Fruit fly (Drosophila melanogaster) whole organism, embryonic: Measurements from ENCODE around the gene CG3184.

ENCODE experiments used
- Aef1 ChIP-seq: fragments of 200-800 bp; sonication (Bioruptor generic); IDR thresholded peaks from 3 replicates; pipeline ENCODE4 v1.3.6; 2022; ENCODE audit warnings: missing biosample characterization, missing genetic modification characterization
- CG10654 ChIP-seq: fragments of 200-800 bp; sonication (Bioruptor generic); optimal IDR thresholded peaks from 2 replicates; lab custom pipeline; 2016; ENCODE audit warnings: missing biosample characterization, missing genetic modification characterization
- CG10959 ChIP-seq: fragments of 200-800 bp; sonication (Bioruptor generic); IDR thresholded peaks from 2 replicates; pipeline ENCODE4 v1.3.6; 2022; ENCODE audit warnings: missing biosample characterization, missing genetic modification characterization
- CG11696 ChIP-seq: fragments of 200-800 bp; sonication (Bioruptor generic); IDR thresholded peaks from 2 replicates; pipeline ENCODE4 v1.3.6; 2022; ENCODE audit warnings: missing biosample characterization, missing genetic modification characterization
- CG12659 ChIP-seq: fragments of 200-800 bp; sonication (Bioruptor generic); optimal IDR thresholded peaks from 3 replicates; lab custom pipeline; 2017; ENCODE audit warnings: mild to moderate bottlenecking, missing biosample characterization, missing genetic modification reagents, missing genetic modification characterization
- CG12769 ChIP-seq: fragments of 200-800 bp; sonication (Bioruptor generic); optimal IDR thresholded peaks from 2 replicates; lab custom pipeline; 2019; ENCODE audit warnings: missing biosample characterization, mild to moderate bottlenecking, missing genetic modification characterization, moderate library complexity
- CG15269 ChIP-seq: fragments of 200-800 bp; sonication (Bioruptor generic); optimal IDR thresholded peaks from 2 replicates; lab custom pipeline; 2018; ENCODE audit warnings: missing biosample characterization, mild to moderate bottlenecking, missing genetic modification characterization, moderate library complexity
- CG17829 ChIP-seq: fragments of 200-800 bp; optimal IDR thresholded peaks from 2 replicates; lab custom pipeline; 2019; ENCODE audit warnings: missing biosample characterization, mild to moderate bottlenecking, missing genetic modification characterization, moderate library complexity
- CG3407 ChIP-seq: fragments of 200-800 bp; sonication (Bioruptor generic); optimal IDR thresholded peaks from 2 replicates; lab custom pipeline; 2018; ENCODE audit warnings: missing biosample characterization, mild to moderate bottlenecking, missing genetic modification characterization
- CG4360 ChIP-seq: fragments of 200-800 bp; sonication (Bioruptor generic); IDR thresholded peaks from 2 replicates; pipeline ENCODE4 v1.3.6; 2022; ENCODE audit warnings: missing biosample characterization, missing genetic modification characterization
- CG4854 ChIP-seq: fragments of 200-800 bp; sonication (Bioruptor generic); optimal IDR thresholded peaks from 2 replicates; lab custom pipeline; 2016; ENCODE audit warnings: missing biosample characterization, missing genetic modification characterization, inconsistent platforms
- CG5953 ChIP-seq: fragments of 200-800 bp; sonication (Bioruptor generic); IDR thresholded peaks from 2 replicates; pipeline ENCODE4 v1.3.6; 2022; ENCODE audit warnings: missing biosample characterization, missing genetic modification characterization
- CG7786 ChIP-seq: fragments of 200-800 bp; sonication (Bioruptor generic); optimal IDR thresholded peaks from 2 replicates; lab custom pipeline; 2016; ENCODE audit warnings: missing biosample characterization, missing genetic modification characterization
- CG8281 ChIP-seq: fragments of 200-800 bp; sonication (Bioruptor generic); optimal IDR thresholded peaks from 2 replicates; lab custom pipeline; 2018; ENCODE audit warnings: missing biosample characterization, mild to moderate bottlenecking, missing genetic modification characterization, moderate library complexity
- CG8388 ChIP-seq: fragments of 200-800 bp; sonication (Bioruptor generic); optimal IDR thresholded peaks from 2 replicates; lab custom pipeline; 2019; ENCODE audit warnings: missing biosample characterization, mild to moderate bottlenecking, missing genetic modification characterization, moderate library complexity
- CG8765 ChIP-seq: fragments of 200-800 bp; sonication (Bioruptor generic); IDR thresholded peaks from 2 replicates; pipeline ENCODE4 v1.3.6; 2022; ENCODE audit warnings: missing biosample characterization, missing genetic modification characterization
- D ChIP-seq, 2 experiments: fragments of 200-800 bp in 1 of 2; fragments of >200 bp in 1 of 2; sonication (Bioruptor generic) in 1 of 2; optimal IDR thresholded peaks; 2 replicates in 1 of 2; 3 replicates in 1 of 2; lab custom pipeline; 2017; ENCODE audit warnings: mild to moderate bottlenecking in 1 of 2, missing biosample characterization in 1 of 2, missing genetic modification characterization in 1 of 2, missing genetic modification reagents in 1 of 2
- Dek ChIP-seq: fragments of 200-800 bp; sonication (Bioruptor generic); optimal IDR thresholded peaks from 3 replicates; lab custom pipeline; 2019; ENCODE audit warnings: missing biosample characterization, mild to moderate bottlenecking, missing genetic modification characterization, moderate library complexity
- Drgx ChIP-seq: fragments of 200-800 bp; sonication (Bioruptor generic); IDR thresholded peaks from 2 replicates; pipeline ENCODE4 v1.3.6; 2022; ENCODE audit warnings: missing biosample characterization, missing genetic modification characterization
- H2.0 ChIP-seq: fragments of 200-800 bp; sonication (Bioruptor generic); IDR thresholded peaks from 2 replicates; pipeline ENCODE4 v1.3.6; 2022; ENCODE audit warnings: missing biosample characterization, missing genetic modification characterization
- Hand ChIP-seq: fragments of 200-800 bp; sonication (Bioruptor generic); optimal IDR thresholded peaks from 2 replicates; lab custom pipeline; 2017; ENCODE audit warnings: mild to moderate bottlenecking, missing biosample characterization, missing genetic modification reagents, missing genetic modification characterization
- Jarid2 ChIP-seq: fragments of 200-800 bp; sonication (Bioruptor generic); optimal IDR thresholded peaks from 3 replicates; lab custom pipeline; 2017; ENCODE audit warnings: mild to moderate bottlenecking, missing biosample characterization, missing genetic modification reagents, missing genetic modification characterization
- Lhr ChIP-seq: fragments of 200-800 bp; sonication (Bioruptor generic); optimal IDR thresholded peaks from 3 replicates; lab custom pipeline; 2017; ENCODE audit warnings: mild to moderate bottlenecking, missing biosample characterization, missing genetic modification reagents, missing genetic modification characterization
- Med ChIP-seq: fragments of 200-800 bp; sonication (Bioruptor generic); peaks from one replicate; lab custom pipeline; 2016; ENCODE audit warnings: missing biosample characterization, missing genetic modification characterization, mild to moderate bottlenecking, inconsistent platforms, moderate library complexity
- Mes4 ChIP-seq: fragments of 200-800 bp; sonication (Bioruptor generic); optimal IDR thresholded peaks from 2 replicates; lab custom pipeline; 2016; ENCODE audit warnings: missing biosample characterization, missing genetic modification characterization
- NK7.1 ChIP-seq: fragments of 200-800 bp; sonication (Bioruptor generic); optimal IDR thresholded peaks from 3 replicates; lab custom pipeline; 2016; ENCODE audit warnings: missing biosample characterization, missing genetic modification characterization
- PHDP ChIP-seq: fragments of 200-800 bp; sonication (Bioruptor generic); optimal IDR thresholded peaks from 3 replicates; lab custom pipeline; 2018; ENCODE audit warnings: missing biosample characterization, mild to moderate bottlenecking, missing genetic modification characterization, moderate library complexity
- Sin3A ChIP-seq: fragments of >200 bp; optimal IDR thresholded peaks from 2 replicates; lab custom pipeline; 2018
- Ssrp ChIP-seq: fragments of 200-800 bp; sonication (Bioruptor generic); optimal IDR thresholded peaks from 2 replicates; lab custom pipeline; 2018; ENCODE audit warnings: missing biosample characterization, mild to moderate bottlenecking, missing genetic modification characterization, moderate library complexity
- Trl ChIP-seq, 3 experiments: fragments of >200 bp in 2 of 3; fragments of 200-800 bp in 1 of 3; sonication (Bioruptor generic) in 1 of 3; optimal IDR thresholded peaks; 2 replicates in 1 of 3; 3 replicates in 2 of 3; lab custom pipeline; 2016 to 2017; ENCODE audit warnings: missing biosample characterization in 1 of 3, missing genetic modification characterization in 1 of 3
- Usf ChIP-seq: fragments of 200-800 bp; sonication (Bioruptor generic); optimal IDR thresholded peaks from 2 replicates; lab custom pipeline; 2017; ENCODE audit warnings: missing genotype, missing biosample characterization, missing genetic modification characterization
- bowl ChIP-seq: fragments of 200-800 bp; sonication (Bioruptor generic); IDR thresholded peaks from 2 replicates; pipeline ENCODE4 v1.3.6; 2022; ENCODE audit warnings: missing biosample characterization, missing genetic modification characterization
- cato ChIP-seq: fragments of 200-800 bp; sonication (Bioruptor generic); optimal IDR thresholded peaks from 2 replicates; lab custom pipeline; 2016; ENCODE audit warnings: missing biosample characterization, missing genetic modification characterization, borderline replicate concordance
- chif ChIP-seq, 2 experiments: fragments of 200-800 bp; sonication (Bioruptor generic); optimal IDR thresholded peaks; 3 replicates each; lab custom pipeline; 2016; ENCODE audit warnings: missing biosample characterization in 2 of 2, missing genetic modification characterization in 2 of 2
- crc ChIP-seq: fragments of 200-800 bp; sonication (Bioruptor generic); optimal IDR thresholded peaks from 2 replicates; lab custom pipeline; 2016; ENCODE audit warnings: missing biosample characterization, missing genetic modification characterization
- danr ChIP-seq: fragments of 200-800 bp; sonication (Bioruptor generic); IDR thresholded peaks from 2 replicates; pipeline ENCODE4 v1.3.6; 2022; ENCODE audit warnings: missing biosample characterization, missing genetic modification characterization
- fd3F ChIP-seq: fragments of 200-800 bp; sonication (Bioruptor generic); optimal IDR thresholded peaks from 2 replicates; lab custom pipeline; 2018; ENCODE audit warnings: missing biosample characterization, mild to moderate bottlenecking, missing genetic modification characterization, moderate library complexity
- h ChIP-seq: fragments of >200 bp; optimal IDR thresholded peaks from 2 replicates; lab custom pipeline; 2017
- ham ChIP-seq: fragments of 200-800 bp; sonication (Bioruptor generic); IDR thresholded peaks from 2 replicates; pipeline ENCODE4 v1.3.6; 2022; ENCODE audit warnings: missing biosample characterization, missing genetic modification characterization
- hb ChIP-seq: fragments of 200-800 bp; sonication (Bioruptor generic); IDR thresholded peaks from 3 replicates; pipeline ENCODE4 v1.3.6; 2022; ENCODE audit warnings: missing biosample characterization, missing genetic modification characterization; ENCODE audit not compliant: partially characterized antibody
- ind ChIP-seq: fragments of 200-800 bp; sonication (Bioruptor generic); optimal IDR thresholded peaks from 3 replicates; lab custom pipeline; 2016; ENCODE audit warnings: missing biosample characterization, missing genetic modification characterization
- lov ChIP-seq, 2 experiments: fragments of 200-800 bp in 1 of 2; fragments of >200 bp in 1 of 2; sonication (Bioruptor generic) in 1 of 2; IDR thresholded peaks in 1 of 2; optimal IDR thresholded peaks in 1 of 2; 2 replicates in 1 of 2; 3 replicates in 1 of 2; pipeline versions ENCODE4 v1.3.6 to Lab custom; 2017 to 2022; ENCODE audit warnings: missing biosample characterization in 1 of 2, missing genetic modification characterization in 1 of 2
- odd ChIP-seq: fragments of 200-800 bp; sonication (Bioruptor generic); optimal IDR thresholded peaks from 2 replicates; lab custom pipeline; 2017; ENCODE audit warnings: missing biosample characterization, mild to moderate bottlenecking, missing genetic modification characterization
- onecut ChIP-seq: fragments of 200-800 bp; sonication (Bioruptor generic); IDR thresholded peaks from 2 replicates; pipeline ENCODE4 v1.3.6; 2022; ENCODE audit warnings: missing biosample characterization, missing genetic modification characterization
- pros ChIP-seq: fragments of 200-800 bp; sonication (Bioruptor generic); optimal IDR thresholded peaks from 3 replicates; lab custom pipeline; 2019; ENCODE audit warnings: missing biosample characterization, mild to moderate bottlenecking, missing genetic modification characterization, moderate library complexity
- ranshi ChIP-seq: fragments of 200-800 bp; sonication (Bioruptor generic); IDR thresholded peaks from 2 replicates; pipeline ENCODE4 v1.3.6; 2022; ENCODE audit warnings: missing biosample characterization, missing genetic modification characterization
- rib ChIP-seq: fragments of 200-800 bp; sonication (Bioruptor generic); IDR thresholded peaks from 2 replicates; pipeline ENCODE4 v1.3.6; 2022; ENCODE audit warnings: missing biosample characterization, missing genetic modification characterization
- sqz ChIP-seq: fragments of 200-800 bp; sonication (Bioruptor generic); optimal IDR thresholded peaks from 3 replicates; lab custom pipeline; 2018; ENCODE audit warnings: missing biosample characterization, mild to moderate bottlenecking, missing genetic modification characterization
- tin ChIP-seq: fragments of 200-800 bp; sonication (Bioruptor generic); optimal IDR thresholded peaks from 3 replicates; lab custom pipeline; 2016; ENCODE audit warnings: missing biosample characterization, missing genetic modification characterization
- tx ChIP-seq: fragments of 200-800 bp; sonication (Bioruptor generic); optimal IDR thresholded peaks from 2 replicates; lab custom pipeline; 2016; ENCODE audit warnings: missing biosample characterization, missing genetic modification characterization

CG3184 gene

DNA sequence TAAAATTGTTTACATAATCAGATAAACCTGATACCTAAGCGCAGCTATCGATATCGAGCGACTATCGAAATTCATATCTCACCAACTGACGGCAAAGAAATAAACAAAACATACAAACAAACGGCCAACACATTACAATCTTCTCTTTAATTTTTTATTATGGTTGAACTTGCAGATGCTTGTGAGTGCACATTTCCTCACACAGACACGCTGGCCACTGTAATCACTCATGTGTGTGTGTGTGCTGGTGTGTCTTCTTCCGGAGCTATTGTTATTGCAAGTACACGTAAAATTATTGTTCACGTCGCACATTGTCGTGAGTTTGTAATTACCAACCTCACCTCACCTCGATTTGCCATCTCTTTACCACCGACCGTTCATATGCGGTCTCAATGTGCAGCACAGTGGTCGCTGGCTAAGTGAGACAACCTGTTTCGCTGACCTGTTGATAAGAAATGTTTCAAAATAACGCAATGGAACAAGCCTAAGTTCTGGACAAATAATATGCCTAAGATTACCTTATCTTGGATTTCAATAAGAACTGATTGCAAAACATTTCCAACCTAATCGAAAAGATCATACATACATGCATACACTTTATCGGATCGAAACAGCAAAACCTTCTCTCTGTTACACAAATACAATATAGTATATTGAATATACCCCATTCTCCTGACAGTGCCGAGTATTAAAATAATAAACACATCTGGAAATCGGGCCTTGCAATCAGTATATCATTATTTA lies 16.7 kb upstream of the CG3184 start (continued):
- TF ChIP-seq rib (GFP tag; lab: Robert Waterston, UW) (no peak), CG3407 (GFP tag; lab: Kevin White, UChicago) (no peak), odd (GFP tag; lab: Kevin White, UChicago) (no peak), CG8388 (GFP tag; lab: Kevin White, UChicago) (no peak), CG17829 (tag; lab: Kevin White, UChicago) (no peak), Drgx (GFP tag; lab: Robert Waterston, UW) (peak; percentile 32; the same call in 1 of the 2 replicates), CG7786 (GFP tag; lab: Kevin White, UChicago) (no peak), CG10959 (GFP tag; lab: Robert Waterston, UW) (no peak), bowl (GFP tag; lab: Robert Waterston, UW) (no peak), chif (GFP tag; optimal IDR thresholded peaks at IDR 0.05; lab: Kevin White, UChicago) (no peak), CG12769 (tag; lab: Kevin White, UChicago) (no peak), lov (optimal IDR thresholded peaks at IDR 0.05; lab: Kevin White, UChicago) (no peak), lov (GFP tag; IDR thresholded peaks at IDR 0.05; lab: Robert Waterston, UW) (no peak), CG8281 (no peak), fd3F (GFP tag; lab: Kevin White, UChicago) (no peak), Usf (GFP tag; lab: Kevin White, UChicago) (no peak), Trl (optimal IDR thresholded peaks at IDR 0.05; lab: Kevin White, UChicago) (no peak), Trl (GFP tag; optimal IDR thresholded peaks at IDR 0.05; lab: Kevin White, UChicago) (no peak), danr (GFP tag; lab: Robert Waterston, UW) (no peak), h (lab: Kevin White, UChicago) (no peak), CG11696 (GFP tag; lab: Robert Waterston, UW) (no peak), CG12659 (GFP tag; lab: Kevin White, UChicago) (no peak), Jarid2 (GFP tag; lab: Kevin White, UChicago) (no peak), Sin3A (no peak), CG8765 (GFP tag; lab: Robert Waterston, UW) (no peak), ind (peak; percentile 5), sqz (GFP tag; lab: Kevin White, UChicago) (no peak), crc (GFP tag; lab: Kevin White, UChicago) (no peak), CG4854 (GFP tag; lab: Kevin White, UChicago) (no peak), ranshi (GFP tag; lab: Robert Waterston, UW) (no peak), Ssrp (tag; lab: Kevin White, UChicago) (no peak), CG4360 (GFP tag; lab: Robert Waterston, UW) (no peak), Dek (tag; lab: Kevin White, UChicago) (no peak), Lhr (GFP tag; lab: Kevin White, UChicago) (no peak), tx (GFP tag; lab: Kevin White, UChicago) (no peak), D (optimal IDR thresholded peaks at IDR 0.05; lab: Kevin White, UChicago) (no peak), D (GFP tag; optimal IDR thresholded peaks at IDR 0.05; lab: Kevin White, UChicago) (peak; percentile 28), Med (peak; percentile 73), onecut (GFP tag; lab: Robert Waterston, UW) (no peak), CG10654 (GFP tag; lab: Kevin White, UChicago) (no peak), Aef1 (GFP tag; lab: Robert Waterston, UW) (no peak), CG5953 (GFP tag; lab: Robert Waterston, UW) (no peak), Hand (GFP tag; lab: Kevin White, UChicago) (no peak), hb (GFP tag; lab: Robert Waterston, UW) (no peak), Mes4 (GFP tag; lab: Kevin White, UChicago) (no peak), PHDP (tag; lab: Kevin White, UChicago) (no peak), NK7.1 (GFP tag; lab: Kevin White, UChicago) (no peak), ham (GFP tag; lab: Robert Waterston, UW) (no peak), tin (no peak), pros (no peak), cato (GFP tag; lab: Kevin White, UChicago) (no peak), CG15269 (tag; lab: Kevin White, UChicago) (peak; percentile 9), H2.0 (GFP tag; lab: Robert Waterston, UW) (no peak)
